Fruit fly (Drosophila melanogaster) Kc167 (cell line): ENCODE data around the gene cindr.

ENCODE experiments used
- Myc ChIP-seq: fragments of >200 bp; optimal IDR thresholded peaks from 2 replicates; lab custom pipeline; 2017; ENCODE audit warnings: missing external identifiers
- Sin3A ChIP-seq: fragments of >200 bp; optimal IDR thresholded peaks from 2 replicates; lab custom pipeline; 2018; ENCODE audit warnings: missing external identifiers
- h ChIP-seq: fragments of >200 bp; optimal IDR thresholded peaks from 3 replicates; lab custom pipeline; 2018; ENCODE audit warnings: missing external identifiers
- psq ChIP-seq: fragments of >200 bp; optimal IDR thresholded peaks from 2 replicates; lab custom pipeline; 2017; ENCODE audit warnings: missing external identifiers
- ttk ChIP-seq: sonication (Bioruptor generic); optimal IDR thresholded peaks from 2 replicates; lab custom pipeline; 2017; ENCODE audit warnings: missing external identifiers

DNA sequence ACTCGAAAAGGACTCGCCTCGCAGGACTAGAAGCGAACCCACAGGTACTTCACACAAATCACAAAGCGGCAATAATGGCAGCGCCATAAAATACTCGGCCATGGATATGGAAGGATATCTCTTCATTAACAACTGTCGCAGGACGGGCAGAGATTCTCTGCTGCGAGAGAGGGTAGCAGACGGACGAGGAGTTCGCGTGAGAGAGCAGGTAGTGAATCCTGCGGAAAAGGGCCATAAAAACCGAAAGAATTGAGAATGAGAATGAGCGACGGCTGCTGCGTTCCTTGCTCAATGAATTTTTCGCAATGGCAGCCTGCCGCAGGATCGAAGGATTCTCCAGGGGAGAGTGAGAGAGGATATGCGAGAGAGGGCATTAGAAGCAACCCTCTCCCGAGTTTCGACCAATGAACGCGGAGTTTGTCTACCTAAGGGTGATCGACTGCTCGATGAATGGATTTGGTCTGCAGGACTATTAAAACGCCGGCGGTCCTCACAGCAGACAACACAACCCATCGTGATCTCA is 43.5 kb downstream of the cindr start, which contains the start of gene tll:
- TF ChIP-seq psq (lab: Kevin White, UChicago) (no peak), ttk (lab: Kevin White, UChicago) (no peak), Sin3A (no peak), h (lab: Kevin White, UChicago) (no peak), Myc (lab: Kevin White, UChicago) (no peak)
